Fruit fly (Drosophila melanogaster) whole organism, embryonic: ENCODE measurements around the gene Snx21.

Source experiments
- Abd-B ChIP-seq: fragments of 200-800 bp; sonication (Bioruptor generic); optimal IDR thresholded peaks from 2 replicates; lab custom pipeline; 2018; ENCODE audit warnings: missing biosample characterization, mild to moderate bottlenecking, missing genetic modification characterization, moderate library complexity
- Asciz ChIP-seq: fragments of 200-800 bp; sonication (Bioruptor generic); optimal IDR thresholded peaks from 2 replicates; lab custom pipeline; 2017; ENCODE audit warnings: missing biosample characterization, mild to moderate bottlenecking, missing genetic modification characterization, missing genetic modification reagents
- CG10267 ChIP-seq: fragments of 200-800 bp; sonication (Bioruptor generic); optimal IDR thresholded peaks from 2 replicates; lab custom pipeline; 2018; ENCODE audit warnings: missing biosample characterization, mild to moderate bottlenecking, missing genetic modification characterization, moderate library complexity
- CG10431 ChIP-seq: fragments of 200-800 bp; sonication (Bioruptor generic); optimal IDR thresholded peaks from 3 replicates; lab custom pipeline; 2018; ENCODE audit warnings: missing biosample characterization, mild to moderate bottlenecking, missing genetic modification characterization
- CG11456 ChIP-seq: fragments of 200-800 bp; sonication (Bioruptor generic); IDR thresholded peaks from 3 replicates; pipeline ENCODE4 v1.3.6; 2022; ENCODE audit warnings: missing biosample characterization, missing genetic modification characterization
- CG11723 ChIP-seq: fragments of 200-800 bp; sonication (Bioruptor generic); optimal IDR thresholded peaks from 2 replicates; lab custom pipeline; 2017; ENCODE audit warnings: missing biosample characterization, mild to moderate bottlenecking, missing genetic modification characterization
- CG12155 ChIP-seq: fragments of 200-800 bp; sonication (Bioruptor generic); optimal IDR thresholded peaks from 3 replicates; lab custom pipeline; 2016; ENCODE audit warnings: missing biosample characterization, missing genetic modification characterization
- CG13296 ChIP-seq: fragments of 200-800 bp; sonication (Bioruptor generic); optimal IDR thresholded peaks from 3 replicates; lab custom pipeline; 2018; ENCODE audit warnings: missing biosample characterization, mild to moderate bottlenecking, missing genetic modification characterization
- CG14667 ChIP-seq: fragments of 200-800 bp; sonication (Bioruptor generic); IDR thresholded peaks from 2 replicates; pipeline ENCODE4 v1.3.6; 2022; ENCODE audit warnings: missing biosample characterization, missing genetic modification characterization
- CG1603 ChIP-seq: fragments of 200-800 bp; sonication (Bioruptor generic); optimal IDR thresholded peaks from 2 replicates; lab custom pipeline; 2019; ENCODE audit warnings: missing biosample characterization, mild to moderate bottlenecking, missing genetic modification characterization, moderate library complexity
- CG1647 ChIP-seq: fragments of 200-800 bp; sonication (Bioruptor generic); optimal IDR thresholded peaks from 3 replicates; lab custom pipeline; 2016; ENCODE audit warnings: missing biosample characterization, missing genetic modification characterization
- CG1832 ChIP-seq: fragments of 200-800 bp; sonication (Bioruptor generic); optimal IDR thresholded peaks from 2 replicates; lab custom pipeline; 2017; ENCODE audit warnings: missing biosample characterization, mild to moderate bottlenecking, missing genetic modification characterization, inconsistent platforms
- CG31441 ChIP-seq: fragments of 200-800 bp; sonication (Bioruptor generic); IDR thresholded peaks from 2 replicates; pipeline ENCODE4 v1.3.6; 2022; ENCODE audit warnings: missing biosample characterization, missing genetic modification characterization
- CG3995 ChIP-seq: fragments of 200-800 bp; sonication (Bioruptor generic); optimal IDR thresholded peaks from 3 replicates; lab custom pipeline; 2016; ENCODE audit warnings: missing biosample characterization, missing genetic modification characterization
- CG4730 ChIP-seq: fragments of 200-800 bp; sonication (Bioruptor generic); IDR thresholded peaks from 2 replicates; pipeline ENCODE4 v1.3.6; 2022; ENCODE audit warnings: missing biosample characterization, missing genetic modification characterization
- CG8478 ChIP-seq: fragments of >200 bp; optimal IDR thresholded peaks from 2 replicates; lab custom pipeline; 2018
- CoRest ChIP-seq: fragments of 200-800 bp; sonication (Bioruptor generic); optimal IDR thresholded peaks from 3 replicates; lab custom pipeline; 2018; ENCODE audit warnings: missing biosample characterization, mild to moderate bottlenecking, missing genetic modification characterization, moderate library complexity
- CrebB ChIP-seq: fragments of 200-800 bp; sonication (Bioruptor generic); optimal IDR thresholded peaks from 3 replicates; lab custom pipeline; 2018; ENCODE audit warnings: missing biosample characterization, mild to moderate bottlenecking, missing genetic modification characterization
- Deaf1 ChIP-seq: fragments of 200-800 bp; optimal IDR thresholded peaks from 3 replicates; lab custom pipeline; 2019; ENCODE audit warnings: missing biosample characterization, mild to moderate bottlenecking, missing genetic modification characterization, moderate library complexity
- Dip2 ChIP-seq: fragments of 200-800 bp; sonication (Bioruptor generic); IDR thresholded peaks from 2 replicates; pipeline ENCODE4 v1.3.6; 2022; ENCODE audit warnings: missing biosample characterization, missing genetic modification characterization
- Doc2 ChIP-seq: fragments of 200-800 bp; sonication (Bioruptor generic); IDR thresholded peaks from 2 replicates; pipeline ENCODE4 v1.3.6; 2022; ENCODE audit warnings: missing biosample characterization, missing genetic modification characterization
- Fer1 ChIP-seq: fragments of 200-800 bp; sonication (Bioruptor generic); optimal IDR thresholded peaks from 2 replicates; lab custom pipeline; 2017; ENCODE audit warnings: missing biosample characterization, mild to moderate bottlenecking, missing genetic modification characterization
- Fer2 ChIP-seq: fragments of 200-800 bp; sonication (Bioruptor generic); optimal IDR thresholded peaks from 2 replicates; lab custom pipeline; 2018; ENCODE audit warnings: missing biosample characterization, mild to moderate bottlenecking, missing genetic modification characterization, moderate library complexity
- Hey ChIP-seq: fragments of 200-800 bp; sonication (Bioruptor generic); optimal IDR thresholded peaks from 3 replicates; lab custom pipeline; 2018; ENCODE audit warnings: missing biosample characterization, mild to moderate bottlenecking, missing genetic modification characterization
- Hmr ChIP-seq: fragments of 200-800 bp; sonication (Bioruptor generic); optimal IDR thresholded peaks from 3 replicates; lab custom pipeline; 2017; ENCODE audit warnings: mild to moderate bottlenecking, missing biosample characterization, missing genetic modification reagents, missing genetic modification characterization
- Neu2 ChIP-seq: fragments of 200-800 bp; sonication (Bioruptor generic); optimal IDR thresholded peaks from 3 replicates; lab custom pipeline; 2016; ENCODE audit warnings: missing biosample characterization, missing genetic modification characterization, borderline replicate concordance
- Oli ChIP-seq: fragments of 200-800 bp; sonication (Bioruptor generic); optimal IDR thresholded peaks from 2 replicates; lab custom pipeline; 2018; ENCODE audit warnings: missing biosample characterization, mild to moderate bottlenecking, missing genetic modification characterization, moderate library complexity
- Optix ChIP-seq: fragments of 200-800 bp; sonication (Bioruptor generic); IDR thresholded peaks from 3 replicates; pipeline ENCODE4 v1.3.6; 2022; ENCODE audit warnings: missing biosample characterization, missing genetic modification characterization
- Rx ChIP-seq: fragments of 200-800 bp; sonication (Bioruptor generic); IDR thresholded peaks from 2 replicates; pipeline ENCODE4 v1.3.6; 2022; ENCODE audit warnings: missing biosample characterization, missing genetic modification characterization
- Sox100B ChIP-seq: fragments of 200-800 bp; sonication (Bioruptor generic); optimal IDR thresholded peaks from 3 replicates; lab custom pipeline; 2018; ENCODE audit warnings: missing biosample characterization, mild to moderate bottlenecking, missing genetic modification characterization
- Tbp ChIP-seq: fragments of >200 bp; optimal IDR thresholded peaks from 2 replicates; lab custom pipeline; 2018; ENCODE audit warnings: missing biosample characterization, missing genetic modification characterization
- chinmo ChIP-seq: fragments of 200-800 bp; sonication (Bioruptor generic); IDR thresholded peaks from 4 replicates; pipeline ENCODE4 v1.3.6; 2022; ENCODE audit warnings: missing biosample characterization, missing genetic modification characterization; ENCODE audit not compliant: partially characterized antibody
- crp ChIP-seq, 2 experiments: fragments of 200-800 bp; sonication (Bioruptor generic); optimal IDR thresholded peaks; 2 replicates in 1 of 2; 3 replicates in 1 of 2; lab custom pipeline; 2017; ENCODE audit warnings: missing biosample characterization in 2 of 2, missing genetic modification characterization in 2 of 2, mild to moderate bottlenecking in 1 of 2, moderate library complexity in 1 of 2
- cwo ChIP-seq: fragments of 200-800 bp; sonication (Bioruptor generic); optimal IDR thresholded peaks from 3 replicates; lab custom pipeline; 2017; ENCODE audit warnings: missing biosample characterization, missing genetic modification characterization, mild to moderate bottlenecking, moderate library complexity, missing genetic modification reagents
- da ChIP-seq: fragments of 200-800 bp; sonication (Bioruptor generic); optimal IDR thresholded peaks from 2 replicates; lab custom pipeline; 2016; ENCODE audit warnings: missing biosample characterization, missing genetic modification characterization
- fru ChIP-seq: fragments of >200 bp; optimal IDR thresholded peaks from 2 replicates; lab custom pipeline; 2017
- gce ChIP-seq: fragments of 200-800 bp; sonication (Bioruptor generic); IDR thresholded peaks from 3 replicates; pipeline ENCODE4 v1.3.6; 2022; ENCODE audit warnings: missing biosample characterization, missing genetic modification characterization
- gcm2 ChIP-seq: fragments of 200-800 bp; sonication (Bioruptor generic); optimal IDR thresholded peaks from 2 replicates; lab custom pipeline; 2016; ENCODE audit warnings: missing biosample characterization, missing genetic modification characterization
- kay ChIP-seq: fragments of 200-800 bp; sonication (Bioruptor generic); optimal IDR thresholded peaks from 2 replicates; lab custom pipeline; 2016; ENCODE audit warnings: missing biosample characterization, missing genetic modification characterization
- lbe ChIP-seq: fragments of 200-800 bp; sonication (Bioruptor generic); optimal IDR thresholded peaks from 2 replicates; lab custom pipeline; 2016; ENCODE audit warnings: missing biosample characterization, mild to moderate bottlenecking, missing genetic modification characterization
- lilli ChIP-seq: fragments of 200-800 bp; sonication (Bioruptor generic); optimal IDR thresholded peaks from 3 replicates; lab custom pipeline; 2016; ENCODE audit warnings: missing biosample characterization, missing genetic modification characterization
- nerfin-1 ChIP-seq: fragments of 200-800 bp; sonication (Bioruptor generic); optimal IDR thresholded peaks from 3 replicates; lab custom pipeline; 2019; ENCODE audit warnings: missing biosample characterization, mild to moderate bottlenecking, missing genetic modification characterization, moderate library complexity
- pan ChIP-seq, 4 experiments: fragments of >200 bp in 3 of 4; fragments of 200-800 bp in 1 of 4; sonication (Bioruptor generic) in 1 of 4; optimal IDR thresholded peaks in 3 of 4; IDR thresholded peaks in 1 of 4; 2 replicates each; pipeline versions ENCODE4 v1.3.6 to Lab custom; 2017 to 2022; ENCODE audit warnings: missing biosample characterization in 2 of 4, missing genetic modification characterization in 2 of 4, mixed read lengths in 1 of 4
- pb ChIP-seq: fragments of 200-800 bp; sonication (Bioruptor generic); optimal IDR thresholded peaks from 3 replicates; lab custom pipeline; 2016; ENCODE audit warnings: missing biosample characterization, missing genetic modification characterization
- pros ChIP-seq: fragments of 200-800 bp; sonication (Bioruptor generic); optimal IDR thresholded peaks from 3 replicates; lab custom pipeline; 2019; ENCODE audit warnings: missing biosample characterization, mild to moderate bottlenecking, missing genetic modification characterization, moderate library complexity
- pum ChIP-seq: fragments of 200-800 bp; sonication (Bioruptor generic); optimal IDR thresholded peaks from 2 replicates; lab custom pipeline; 2016; ENCODE audit warnings: missing biosample characterization, missing genetic modification characterization
- tll ChIP-seq, 2 experiments: fragments of 200-800 bp in 1 of 2; fragments of >200 bp in 1 of 2; sonication (Bioruptor generic) in 1 of 2; optimal IDR thresholded peaks; 2 replicates each; lab custom pipeline; 2017 to 2019; ENCODE audit warnings: missing biosample characterization in 2 of 2, missing genetic modification characterization in 2 of 2, mild to moderate bottlenecking in 1 of 2, moderate library complexity in 1 of 2
- tup ChIP-seq: fragments of 200-800 bp; sonication (Bioruptor generic); optimal IDR thresholded peaks from 2 replicates; lab custom pipeline; 2016; ENCODE audit warnings: missing biosample characterization, mild to moderate bottlenecking, missing genetic modification characterization, moderate library complexity

Gene Snx21

DNA sequence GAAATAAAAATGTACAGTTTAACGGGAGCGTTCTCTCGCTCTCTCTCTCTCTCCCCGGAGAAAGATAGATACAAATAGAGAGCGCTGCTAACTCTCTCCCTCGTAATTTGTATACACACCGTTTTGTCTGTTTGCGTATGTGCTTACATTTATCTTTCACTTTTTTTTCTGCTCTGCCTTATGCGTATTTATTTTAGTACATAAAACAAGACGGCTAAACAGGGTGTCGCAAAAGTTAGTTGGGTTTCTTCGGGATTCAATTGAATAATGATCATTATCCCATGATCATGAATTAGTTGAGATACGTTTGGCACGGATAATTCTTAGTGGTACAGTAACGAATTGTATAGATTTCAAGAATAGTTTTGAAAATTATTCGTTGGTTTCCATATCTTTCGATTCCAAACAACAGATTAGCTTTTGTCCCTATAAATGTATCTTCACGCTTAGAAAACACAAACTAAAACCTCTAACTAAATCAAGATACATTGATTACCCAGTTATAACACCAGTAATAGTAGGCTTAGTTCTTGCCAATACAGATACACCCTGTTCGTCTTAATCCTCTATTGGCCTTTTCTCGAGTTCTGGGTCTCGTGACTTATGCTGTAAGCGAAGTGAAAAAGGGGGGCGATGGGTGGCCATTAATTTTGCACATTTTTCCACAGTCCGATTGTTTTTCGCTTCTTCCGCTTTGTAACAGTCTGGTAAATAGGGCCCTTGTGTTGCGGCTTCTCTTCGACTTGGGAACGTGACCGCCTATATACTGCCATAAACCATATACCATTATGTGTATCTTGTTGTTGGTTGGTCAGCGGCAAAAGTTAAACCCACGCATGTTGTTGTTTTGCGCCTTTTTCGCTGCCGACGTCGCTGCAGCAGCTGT lies 10.8 kb downstream of the Snx21 start (continued):
- TF ChIP-seq tll (GFP tag; optimal IDR thresholded peaks at IDR 0.05; lab: Kevin White, UChicago), result peak in 1 of 2 experiments; percentile 67
- peak; percentile 50 for TF ChIP-seq Deaf1 (tag; lab: Kevin White, UChicago)
- no peak for TF ChIP-seq lbe (GFP tag; lab: Kevin White, UChicago)
- TF ChIP-seq pan (optimal IDR thresholded peaks at IDR 0.05; lab: Kevin White, UChicago), result no peak
- TF ChIP-seq pan (GFP tag; optimal IDR thresholded peaks at IDR 0.05 in 1 of 2, IDR thresholded peaks at IDR 0.05 in 1 of 2), result no peak
- peak; percentile 72 for TF ChIP-seq da (GFP tag; lab: Kevin White, UChicago)
- peak; percentile 58 for TF ChIP-seq pros (GFP tag; lab: Kevin White, UChicago)
- no peak for TF ChIP-seq Doc2 (GFP tag; lab: Robert Waterston, UW)
- TF ChIP-seq CG14667 (GFP tag; lab: Robert Waterston, UW), result no peak
- no peak for TF ChIP-seq Dip2 (GFP tag; lab: Robert Waterston, UW)
- TF ChIP-seq kay (GFP tag; lab: Kevin White, UChicago), result peak; percentile 60
- TF ChIP-seq tup (GFP tag; lab: Kevin White, UChicago), result no peak
- peak; percentile 71 for TF ChIP-seq CG10267
- TF ChIP-seq CG1647, result peak; percentile 58
- peak; percentile 86 for TF ChIP-seq CG13296 (GFP tag; lab: Kevin White, UChicago)
- TF ChIP-seq CG12155 (GFP tag; lab: Kevin White, UChicago), result peak; percentile 62
- TF ChIP-seq CG11456 (GFP tag; lab: Robert Waterston, UW), result no peak
- no peak for TF ChIP-seq Tbp
- TF ChIP-seq CG1832 (GFP tag; lab: Kevin White, UChicago), result no peak
- peak; percentile 57 for TF ChIP-seq Abd-B (GFP tag; lab: Kevin White, UChicago)
- no peak for TF ChIP-seq Rx (GFP tag; lab: Robert Waterston, UW)
- no peak for TF ChIP-seq chinmo (GFP tag; lab: Robert Waterston, UW)
- peak; percentile 95 for TF ChIP-seq cwo (GFP tag; lab: Kevin White, UChicago)
- no peak for TF ChIP-seq Optix
- TF ChIP-seq nerfin-1 (tag; lab: Kevin White, UChicago), result peak; percentile 70
- TF ChIP-seq Fer2, result peak; percentile 73
- TF ChIP-seq Oli, result peak; percentile 89
- TF ChIP-seq crp (GFP tag; optimal IDR thresholded peaks at IDR 0.05; lab: Kevin White, UChicago), result peak in 1 of 2 experiments; percentile 10
- TF ChIP-seq pb (GFP tag; lab: Kevin White, UChicago), result peak; percentile 70
- peak; percentile 86 for TF ChIP-seq Fer1 (GFP tag; lab: Kevin White, UChicago)
- TF ChIP-seq CG3995 (GFP tag; lab: Kevin White, UChicago), result peak; percentile 42
- TF ChIP-seq Asciz (GFP tag; lab: Kevin White, UChicago), result peak; percentile 76
- peak; percentile 65 for TF ChIP-seq CG1603 (tag; lab: Kevin White, UChicago)
- TF ChIP-seq gcm2 (GFP tag; lab: Kevin White, UChicago), result peak; percentile 1
- no peak for TF ChIP-seq gce (GFP tag; lab: Robert Waterston, UW)
- TF ChIP-seq CG31441 (GFP tag; lab: Robert Waterston, UW), result no peak
- peak; percentile 91 for TF ChIP-seq Sox100B (GFP tag; lab: Kevin White, UChicago)
- TF ChIP-seq Hmr, result peak; percentile 86
- no peak for TF ChIP-seq CG4730 (GFP tag; lab: Robert Waterston, UW)
- TF ChIP-seq CG11723 (GFP tag; lab: Kevin White, UChicago), result peak; percentile 82
- TF ChIP-seq pum (GFP tag; lab: Kevin White, UChicago), result peak; percentile 61
- TF ChIP-seq CG10431 (GFP tag; lab: Kevin White, UChicago), result peak; percentile 89
- peak; percentile 29 for TF ChIP-seq Neu2 (GFP tag; lab: Kevin White, UChicago)
- no peak for TF ChIP-seq fru (lab: Kevin White, UChicago)
- peak; percentile 85 for TF ChIP-seq CoRest (tag; lab: Kevin White, UChicago)
- peak; percentile 47 for TF ChIP-seq Hey (tag; lab: Kevin White, UChicago)
- peak; percentile 79 for TF ChIP-seq CrebB (tag; lab: Kevin White, UChicago)
- TF ChIP-seq lilli (GFP tag; lab: Kevin White, UChicago), result peak; percentile 79
- no peak for TF ChIP-seq CG8478 (lab: Kevin White, UChicago)
